Fruit fly (Drosophila melanogaster): ENCODE data around the gene tai.

tai gene

dm6 chr2L:9254754-9255153 is 88.2 kb downstream of the tai start, which contains the start of gene lectin-30A:
TSS of gene lectin-30A (minus strand) at chr2L:9254854.
- TF ChIP-seq h (optimal IDR thresholded peaks at IDR 0.05): no peak
- TF ChIP-seq Myc (optimal IDR thresholded peaks at IDR 0.05): no peak
- no peak for TF ChIP-seq Sin3A (optimal IDR thresholded peaks at IDR 0.05)
- TF ChIP-seq ttk (optimal IDR thresholded peaks at IDR 0.05): no peak

dm6 chr2L:9256316-9256715 is 89.7 kb downstream of the tai start, which contains the start of gene Ggamma30A:
TSS of gene Ggamma30A (plus strand) at chr2L:9256563.
- TF ChIP-seq h (optimal IDR thresholded peaks at IDR 0.05): no peak

- TF ChIP-seq ttk (optimal IDR thresholded peaks at IDR 0.05): no peak
Measured at dm6 chr2L:9266060-9266459, 99.5 kb downstream of the tai start.

- TF ChIP-seq Sin3A (optimal IDR thresholded peaks at IDR 0.05): no peak
- TF ChIP-seq insv (optimal IDR thresholded peaks at IDR 0.05): no peak
- TF ChIP-seq Myc (optimal IDR thresholded peaks at IDR 0.05): no peak
- no peak for TF ChIP-seq psq (optimal IDR thresholded peaks at IDR 0.05)
- TF ChIP-seq h (optimal IDR thresholded peaks at IDR 0.05): no peak
- no peak for TF ChIP-seq ttk (optimal IDR thresholded peaks at IDR 0.05)
Measured at dm6 chr2L:9272107-9272506, 105.5 kb downstream of the tai start.

Data from Kc167 (cell line).